Fruit fly (Drosophila melanogaster) whole organism, pupa: ENCODE measurements around the gene fy.

Experiments
- CG10348 ChIP-seq: fragments of 200-800 bp; sonication (Bioruptor generic); IDR thresholded peaks from 2 replicates; pipeline ENCODE4 v1.3.6; 2022; ENCODE audit warnings: missing biosample characterization, missing genetic modification characterization
- CG12605 ChIP-seq: fragments of 200-800 bp; sonication (Bioruptor generic); IDR thresholded peaks from 2 replicates; pipeline ENCODE4 v1.3.6; 2022; ENCODE audit warnings: missing biosample characterization, missing genetic modification characterization
- CG13204 ChIP-seq: fragments of 200-800 bp; sonication (Bioruptor generic); optimal IDR thresholded peaks from 2 replicates; lab custom pipeline; 2018; ENCODE audit warnings: missing biosample characterization, mild to moderate bottlenecking, missing genetic modification characterization, moderate library complexity
- CG14655 ChIP-seq: fragments of 200-800 bp; sonication (Bioruptor generic); optimal IDR thresholded peaks from 3 replicates; lab custom pipeline; 2017; ENCODE audit warnings: mild to moderate bottlenecking, missing biosample characterization, missing genetic modification reagents, missing genetic modification characterization
- CG15710 ChIP-seq: fragments of 200-800 bp; sonication (Bioruptor generic); optimal IDR thresholded peaks from 2 replicates; lab custom pipeline; 2018; ENCODE audit warnings: missing biosample characterization, mild to moderate bottlenecking, missing genetic modification characterization, moderate library complexity
- CG17806 ChIP-seq: fragments of 200-800 bp; sonication (Bioruptor generic); optimal IDR thresholded peaks from 2 replicates; lab custom pipeline; 2018; ENCODE audit warnings: missing biosample characterization, mild to moderate bottlenecking, missing genetic modification characterization, moderate library complexity
- CG32121 ChIP-seq: fragments of 200-800 bp; sonication (Bioruptor generic); IDR thresholded peaks from 2 replicates; pipeline ENCODE4 v1.3.6; 2022; ENCODE audit warnings: missing biosample characterization, missing genetic modification characterization
- CG34367 ChIP-seq: fragments of 200-800 bp; sonication (Bioruptor generic); optimal IDR thresholded peaks from 2 replicates; lab custom pipeline; 2018; ENCODE audit warnings: missing biosample characterization, mild to moderate bottlenecking, missing genetic modification characterization
- CG4496 ChIP-seq: fragments of 200-800 bp; sonication (Bioruptor generic); IDR thresholded peaks from 3 replicates; pipeline ENCODE4 v1.3.6; 2022; ENCODE audit warnings: missing biosample characterization, missing genetic modification characterization
- CG8159 ChIP-seq: fragments of 200-800 bp; sonication (Bioruptor generic); optimal IDR thresholded peaks from 3 replicates; lab custom pipeline; 2018; ENCODE audit warnings: missing biosample characterization, mild to moderate bottlenecking, missing genetic modification characterization, moderate library complexity
- CG8301 ChIP-seq: fragments of 200-800 bp; sonication (Bioruptor generic); optimal IDR thresholded peaks from 2 replicates; lab custom pipeline; 2018; ENCODE audit warnings: missing biosample characterization, mild to moderate bottlenecking, missing genetic modification characterization
- CG9948 ChIP-seq: fragments of 200-800 bp; sonication (Bioruptor generic); optimal IDR thresholded peaks from 2 replicates; lab custom pipeline; 2018; ENCODE audit warnings: missing biosample characterization, mild to moderate bottlenecking, missing genetic modification characterization, moderate library complexity
- D1 ChIP-seq: fragments of 200-800 bp; sonication (Bioruptor generic); optimal IDR thresholded peaks from 2 replicates; lab custom pipeline; 2018; ENCODE audit warnings: missing biosample characterization, mild to moderate bottlenecking, missing genetic modification characterization, moderate library complexity
- EcR ChIP-seq: fragments of 200-800 bp; sonication (Bioruptor generic); optimal IDR thresholded peaks from 3 replicates; lab custom pipeline; 2019; ENCODE audit warnings: missing biosample characterization, missing genetic modification characterization, mild to moderate bottlenecking, moderate library complexity, missing genetic modification reagents
- Ets98B ChIP-seq: fragments of 200-800 bp; sonication (Bioruptor generic); IDR thresholded peaks from 2 replicates; pipeline ENCODE4 v1.3.6; 2022; ENCODE audit warnings: missing biosample characterization, missing genetic modification characterization
- Pif1A ChIP-seq: fragments of 200-800 bp; sonication (Bioruptor generic); optimal IDR thresholded peaks from 3 replicates; lab custom pipeline; 2016; ENCODE audit warnings: missing biosample characterization, missing genetic modification characterization
- Pif1B ChIP-seq: fragments of 200-800 bp; sonication (Bioruptor generic); optimal IDR thresholded peaks from 3 replicates; lab custom pipeline; 2016; ENCODE audit warnings: missing biosample characterization, missing genetic modification characterization
- Snoo ChIP-seq: fragments of 200-800 bp; sonication (Bioruptor generic); optimal IDR thresholded peaks from 3 replicates; lab custom pipeline; 2017; ENCODE audit warnings: missing biosample characterization, mild to moderate bottlenecking, missing genetic modification characterization, inconsistent platforms
- fd96Ca ChIP-seq: fragments of 200-800 bp; sonication (Bioruptor generic); IDR thresholded peaks from 3 replicates; pipeline ENCODE4 v1.3.6; 2022; ENCODE audit warnings: missing biosample characterization, missing genetic modification characterization
- gl ChIP-seq: fragments of 200-800 bp; sonication (Bioruptor generic); optimal IDR thresholded peaks from 2 replicates; lab custom pipeline; 2018; ENCODE audit warnings: missing biosample characterization, mild to moderate bottlenecking, missing genetic modification characterization
- rn ChIP-seq: fragments of 200-800 bp; sonication (Bioruptor generic); IDR thresholded peaks from 2 replicates; pipeline ENCODE4 v1.3.6; 2022; ENCODE audit warnings: missing biosample characterization, missing genetic modification characterization

fy gene

DNA sequence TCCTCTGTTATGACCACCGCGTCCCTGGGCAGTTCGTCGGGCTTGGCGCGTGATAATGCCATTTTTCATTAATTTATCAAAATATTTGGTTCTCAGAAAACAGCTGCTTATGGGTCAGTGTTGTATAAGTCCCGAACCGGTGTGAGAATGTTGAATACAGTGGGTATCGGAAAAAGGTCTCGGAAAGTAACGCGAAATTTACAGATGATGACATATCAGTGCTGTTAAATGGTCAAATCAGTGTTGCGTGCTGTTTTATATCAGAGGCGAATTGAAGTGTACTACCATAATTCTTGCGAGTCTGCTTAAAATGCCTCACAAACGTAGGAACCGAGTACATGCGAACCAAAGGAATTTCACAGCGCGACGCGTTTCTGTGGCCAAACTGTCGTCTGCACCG is 20.4 kb downstream of the fy start, which contains the start of the genes CG13392 and Rcd4:
TSS of gene CG13392 (minus strand) at position 162 of the 400 bp plus-strand sequence.
TSS of gene Rcd4 (plus strand) at position 216 of the 400 bp plus-strand sequence.
- peak; percentile 34 for TF ChIP-seq CG17806 (tag; lab: Kevin White, UChicago)
- peak; percentile 44 for TF ChIP-seq gl (tag; lab: Kevin White, UChicago)
- peak; percentile 17 for TF ChIP-seq CG8301 (tag; lab: Kevin White, UChicago)
- TF ChIP-seq CG13204 (GFP tag; lab: Kevin White, UChicago) = no peak
- TF ChIP-seq CG8159 = peak; percentile 47
- TF ChIP-seq Pif1A (GFP tag; lab: Kevin White, UChicago) = peak; percentile 48
- TF ChIP-seq D1 (tag; lab: Kevin White, UChicago) = no peak
- peak; percentile 34 for TF ChIP-seq Pif1B (GFP tag; lab: Kevin White, UChicago)
- TF ChIP-seq CG12605 (GFP tag; lab: Robert Waterston, UW) = no peak
- peak; percentile 25 for TF ChIP-seq CG14655 (GFP tag; lab: Kevin White, UChicago)
- TF ChIP-seq Ets98B = peak; percentile 66
- TF ChIP-seq Snoo (tag; lab: Kevin White, UChicago) = peak; percentile 67
- no peak for TF ChIP-seq CG32121
- no peak; the same call in 2 of the 3 replicates for TF ChIP-seq fd96Ca (GFP tag; lab: Robert Waterston, UW)
- peak; percentile 80 for TF ChIP-seq CG4496 (GFP tag; lab: Robert Waterston, UW)
- TF ChIP-seq CG9948 (tag; lab: Kevin White, UChicago) = no peak
- peak; percentile 0 for TF ChIP-seq EcR
- TF ChIP-seq CG10348 (GFP tag; lab: Robert Waterston, UW) = no peak
- peak; percentile 7 for TF ChIP-seq CG34367 (tag; lab: Kevin White, UChicago)
- peak; percentile 15; the same call in 1 of the 2 replicates for TF ChIP-seq rn (GFP tag; lab: Robert Waterston, UW)
- TF ChIP-seq CG15710 (tag; lab: Kevin White, UChicago) = peak; percentile 37

DNA sequence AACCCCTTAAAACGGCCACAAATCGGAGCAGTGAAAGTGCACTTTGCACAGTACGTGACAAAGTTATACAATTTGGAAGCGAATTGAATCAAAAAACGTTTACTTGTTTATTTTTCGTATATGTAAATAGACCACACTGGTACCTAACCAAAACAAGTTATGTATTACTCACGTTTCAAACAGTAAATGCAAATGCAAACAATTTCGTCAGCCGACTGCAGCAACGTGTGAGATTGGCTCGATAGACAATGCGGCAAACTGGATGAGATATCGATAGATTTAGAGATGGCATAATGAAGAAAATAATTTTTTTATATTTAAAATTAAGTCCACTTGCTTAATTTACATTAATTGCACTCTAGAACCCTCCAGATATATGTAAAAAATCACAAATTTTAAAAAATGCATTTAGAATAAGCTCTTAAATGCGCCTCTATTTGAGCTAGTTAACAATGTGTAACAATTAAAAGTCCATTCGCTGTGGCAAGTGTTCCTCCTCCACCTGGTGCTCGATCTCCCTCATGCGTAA is 21.5 kb downstream of the fy start, which contains the start of gene AlaRS:
TSS of gene AlaRS (minus strand) at position 257 of the 529 bp plus-strand sequence.
- TF ChIP-seq fd96Ca (GFP tag; lab: Robert Waterston, UW) = no peak
- TF ChIP-seq CG8159 = peak; percentile 36
- peak; percentile 2 for TF ChIP-seq CG14655 (GFP tag; lab: Kevin White, UChicago)
- TF ChIP-seq Pif1A (GFP tag; lab: Kevin White, UChicago) = peak; percentile 31
- TF ChIP-seq CG17806 (tag; lab: Kevin White, UChicago) = peak; percentile 28
- TF ChIP-seq CG8301 (tag; lab: Kevin White, UChicago) = no peak
- peak; percentile 32 for TF ChIP-seq CG15710 (tag; lab: Kevin White, UChicago)
- peak; percentile 21 for TF ChIP-seq Snoo (tag; lab: Kevin White, UChicago)
- peak; percentile 16 for TF ChIP-seq CG9948 (tag; lab: Kevin White, UChicago)
- TF ChIP-seq CG13204 (GFP tag; lab: Kevin White, UChicago) = no peak
- TF ChIP-seq CG34367 (tag; lab: Kevin White, UChicago) = peak; percentile 5
- peak; percentile 51 for TF ChIP-seq Pif1B (GFP tag; lab: Kevin White, UChicago)
- peak; percentile 37 for TF ChIP-seq Ets98B

DNA sequence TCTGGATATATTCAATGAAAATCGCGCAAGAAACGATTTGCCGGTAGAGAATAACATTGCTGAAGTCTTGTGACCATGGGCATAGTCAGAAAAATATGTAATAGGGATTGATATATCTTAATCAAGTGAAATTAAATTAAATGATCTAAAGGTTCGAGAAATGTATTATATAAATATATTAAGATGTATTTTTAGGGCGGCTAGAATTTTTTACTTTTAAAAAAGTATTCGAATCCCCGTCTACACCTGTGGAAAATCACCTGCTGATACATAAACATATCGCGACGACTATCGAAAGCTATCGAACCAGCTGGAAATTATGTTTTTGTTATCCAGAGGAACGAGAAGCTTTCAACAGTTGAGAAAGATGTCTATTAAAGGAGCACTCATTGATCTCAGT is 26.4 kb downstream of the fy start, which contains the start of the genes CG13390 and CG17294:
TSS of gene CG13390 (minus strand) at position 81 of the 400 bp plus-strand sequence.
TSS of gene CG17294 (plus strand) at position 319 of the 400 bp plus-strand sequence.
- TF ChIP-seq CG8159 (peak; percentile 100), CG4496 (GFP tag; lab: Robert Waterston, UW) (peak; percentile 100), gl (tag; lab: Kevin White, UChicago) (peak; percentile 98), CG34367 (tag; lab: Kevin White, UChicago) (peak; percentile 99), fd96Ca (GFP tag; lab: Robert Waterston, UW) (peak; percentile 96), CG12605 (GFP tag; lab: Robert Waterston, UW) (peak; percentile 99), D1 (tag; lab: Kevin White, UChicago) (peak; percentile 99), Pif1B (GFP tag; lab: Kevin White, UChicago) (peak; percentile 99), Ets98B (peak; percentile 100), EcR (peak; percentile 72), CG9948 (tag; lab: Kevin White, UChicago) (peak; percentile 100), CG15710 (tag; lab: Kevin White, UChicago) (peak; percentile 100), CG17806 (tag; lab: Kevin White, UChicago) (peak; percentile 100), CG13204 (GFP tag; lab: Kevin White, UChicago) (peak; percentile 98), CG32121 (peak; percentile 100), CG10348 (GFP tag; lab: Robert Waterston, UW) (peak; percentile 97), CG8301 (tag; lab: Kevin White, UChicago) (peak; percentile 99), rn (GFP tag; lab: Robert Waterston, UW) (peak; percentile 99), Snoo (tag; lab: Kevin White, UChicago) (peak; percentile 100), CG14655 (GFP tag; lab: Kevin White, UChicago) (peak; percentile 100), Pif1A (GFP tag; lab: Kevin White, UChicago) (peak; percentile 99)

DNA sequence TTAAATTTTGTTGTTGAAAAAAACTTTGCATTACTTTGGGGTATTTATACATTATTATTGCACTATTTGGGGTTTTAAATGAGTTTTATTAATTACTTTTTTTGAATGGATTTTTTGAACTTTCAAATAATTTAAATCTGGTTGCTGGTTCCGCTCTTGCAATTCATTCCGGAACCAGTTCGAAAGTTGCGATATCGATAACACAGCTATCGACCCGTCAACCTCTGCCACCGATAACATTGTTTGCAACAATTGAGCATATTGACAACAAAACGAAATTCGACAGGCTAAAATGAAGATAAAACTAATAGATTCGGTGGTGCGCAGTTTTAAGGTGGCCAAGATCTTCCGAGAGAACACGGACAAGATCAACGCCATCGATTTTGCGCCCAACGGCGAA is 28.8 kb downstream of the fy start, which contains the start of gene Wdr82:
TSS of gene Wdr82 (plus strand) at position 227 of the 400 bp plus-strand sequence.
- TF ChIP-seq CG8159 (no peak), Snoo (tag; lab: Kevin White, UChicago) (no peak), CG8301 (tag; lab: Kevin White, UChicago) (no peak), CG13204 (GFP tag; lab: Kevin White, UChicago) (no peak), CG4496 (GFP tag; lab: Robert Waterston, UW) (no peak), Ets98B (no peak), CG10348 (GFP tag; lab: Robert Waterston, UW) (no peak), CG32121 (no peak), gl (tag; lab: Kevin White, UChicago) (no peak), CG12605 (GFP tag; lab: Robert Waterston, UW) (no peak), EcR (no peak), fd96Ca (GFP tag; lab: Robert Waterston, UW) (no peak), CG34367 (tag; lab: Kevin White, UChicago) (no peak), CG17806 (tag; lab: Kevin White, UChicago) (no peak), CG15710 (tag; lab: Kevin White, UChicago) (no peak), CG14655 (GFP tag; lab: Kevin White, UChicago) (no peak)
- TF ChIP-seq, all 21 proteins: peak for 0
